Worm (Caenorhabditis elegans) whole organism, late embryonic: Measurements from ENCODE around the gene nhx-2.
A peak's percentile ranks its signal among the peaks of the same experiment; 100 is the strongest.

Experiments
- C38D4.7 ChIP-seq: fragments of 200-800 bp; sonication (Bioruptor generic); optimal IDR thresholded peaks from 2 replicates; lab custom pipeline; 2018; ENCODE audit warnings: mild to moderate bottlenecking, missing genetic modification characterization, moderate library complexity, missing compliant biosample characterization
- K02D7.2 ChIP-seq: sonication (generic microtip); optimal IDR thresholded peaks from 2 replicates; lab custom pipeline; 2017; ENCODE audit warnings: mild to moderate bottlenecking, missing genetic modification characterization, missing compliant biosample characterization
- K09A11.1 ChIP-seq: sonication (generic microtip); optimal IDR thresholded peaks from 2 replicates; lab custom pipeline; 2017; ENCODE audit warnings: antibody characterized with exemption, mild to moderate bottlenecking, missing genetic modification characterization, missing compliant biosample characterization; ENCODE audit not compliant: insufficient read depth
- T23F11.4 ChIP-seq: fragments of 200-800 bp; sonication (Bioruptor generic); optimal IDR thresholded peaks from 2 replicates; lab custom pipeline; 2018; ENCODE audit warnings: mild to moderate bottlenecking, missing genetic modification characterization, missing compliant biosample characterization
- Y22D7AL.16 ChIP-seq: sonication (generic microtip); optimal IDR thresholded peaks from 2 replicates; lab custom pipeline; 2016; ENCODE audit warnings: missing genetic modification characterization, missing compliant biosample characterization
- ahr-1 ChIP-seq: sonication (generic microtip); optimal IDR thresholded peaks from 2 replicates; lab custom pipeline; 2016; ENCODE audit warnings: missing genetic modification characterization, missing compliant biosample characterization
- ceh-18 ChIP-seq: sonication (generic microtip); optimal IDR thresholded peaks from 2 replicates; lab custom pipeline; 2016; ENCODE audit warnings: missing genetic modification characterization, missing compliant biosample characterization
- ceh-19 ChIP-seq: fragments of 200-800 bp; sonication (Bioruptor generic); optimal IDR thresholded peaks from 2 replicates; lab custom pipeline; 2018; ENCODE audit warnings: mild to moderate bottlenecking, missing genetic modification characterization, missing compliant biosample characterization
- ceh-31 ChIP-seq: sonication (generic microtip); optimal IDR thresholded peaks from 2 replicates; lab custom pipeline; 2016; ENCODE audit warnings: missing genetic modification characterization, missing compliant biosample characterization
- ceh-34 ChIP-seq: sonication (generic microtip); optimal IDR thresholded peaks from 2 replicates; lab custom pipeline; 2016; ENCODE audit warnings: mild to moderate bottlenecking, missing genetic modification characterization, missing compliant biosample characterization
- ceh-45 ChIP-seq: fragments of 200-800 bp; sonication (Bioruptor generic); IDR thresholded peaks from 2 replicates; pipeline ENCODE4 v1.3.6; 2022; ENCODE audit warnings: missing genetic modification reagents, missing genetic modification characterization, missing compliant biosample characterization
- dmd-4 ChIP-seq: sonication (generic microtip); optimal IDR thresholded peaks from 2 replicates; lab custom pipeline; 2016; ENCODE audit warnings: borderline replicate concordance, missing genetic modification characterization, missing compliant biosample characterization
- dve-1 ChIP-seq: sonication (generic microtip); optimal IDR thresholded peaks from 2 replicates; lab custom pipeline; 2017; ENCODE audit warnings: antibody characterized with exemption, mild to moderate bottlenecking, missing genetic modification characterization, missing compliant biosample characterization
- elt-2 ChIP-seq: sonication (generic microtip); optimal IDR thresholded peaks from 2 replicates; lab custom pipeline; 2016; ENCODE audit warnings: missing genetic modification reagents, missing genetic modification characterization, missing compliant biosample characterization
- eyg-1 ChIP-seq: sonication (generic microtip); optimal IDR thresholded peaks from 2 replicates; lab custom pipeline; 2016; ENCODE audit warnings: missing genotype, missing genetic modification characterization, missing compliant biosample characterization
- fax-1 ChIP-seq: sonication (generic microtip); optimal IDR thresholded peaks from 2 replicates; lab custom pipeline; 2016; ENCODE audit warnings: missing genotype, missing genetic modification characterization, missing compliant biosample characterization
- fkh-10 ChIP-seq: fragments of 150-350 bp; optimal IDR thresholded peaks from 2 replicates; lab custom pipeline; 2014; ENCODE audit warnings: missing biosample characterization, missing genetic modification reagents, missing genetic modification characterization
- hlh-13 ChIP-seq: fragments of 200-800 bp; sonication (Bioruptor generic); optimal IDR thresholded peaks from 2 replicates; lab custom pipeline; 2018; ENCODE audit warnings: mild to moderate bottlenecking, missing genetic modification characterization, missing compliant biosample characterization
- hlh-8 ChIP-seq: sonication (generic microtip); optimal IDR thresholded peaks from 2 replicates; lab custom pipeline; 2016; ENCODE audit warnings: missing genotype, missing genetic modification characterization, missing compliant biosample characterization
- lim-6 ChIP-seq: sonication (generic microtip); optimal IDR thresholded peaks from 2 replicates; lab custom pipeline; 2016; ENCODE audit warnings: missing genetic modification characterization, missing compliant biosample characterization
- madf-2 ChIP-seq: sonication (generic microtip); optimal IDR thresholded peaks from 2 replicates; lab custom pipeline; 2017; ENCODE audit warnings: missing genetic modification characterization, missing compliant biosample characterization
- nfya-1 ChIP-seq: sonication (generic microtip); optimal IDR thresholded peaks from 2 replicates; lab custom pipeline; 2017; ENCODE audit warnings: missing genetic modification characterization, mild to moderate bottlenecking, missing compliant biosample characterization, antibody characterized with exemption, moderate library complexity
- nhr-11 ChIP-seq: fragments of 150-350 bp; optimal IDR thresholded peaks from 2 replicates; lab custom pipeline; 2014; ENCODE audit warnings: missing biosample characterization, missing genetic modification characterization
- nhr-232 ChIP-seq: sonication (generic microtip); optimal IDR thresholded peaks from 2 replicates; lab custom pipeline; 2016; ENCODE audit warnings: missing genetic modification characterization, missing compliant biosample characterization
- npax-4 ChIP-seq: sonication (generic microtip); optimal IDR thresholded peaks from 2 replicates; lab custom pipeline; 2016; ENCODE audit warnings: missing genetic modification characterization, missing compliant biosample characterization
- odd-2 ChIP-seq: sonication (generic microtip); optimal IDR thresholded peaks from 2 replicates; lab custom pipeline; 2017; ENCODE audit warnings: antibody characterized with exemption, mild to moderate bottlenecking, missing genetic modification characterization, missing compliant biosample characterization
- pat-9 ChIP-seq: fragments of 200-800 bp; sonication (Bioruptor generic); optimal IDR thresholded peaks from 2 replicates; lab custom pipeline; 2018; ENCODE audit warnings: mild to moderate bottlenecking, missing genetic modification characterization, moderate library complexity, missing compliant biosample characterization
- pax-1 ChIP-seq: fragments of 150-350 bp; optimal IDR thresholded peaks from 2 replicates; lab custom pipeline; 2014; ENCODE audit warnings: missing biosample characterization, missing genetic modification characterization
- pqm-1 ChIP-seq: sonication (generic microtip); optimal IDR thresholded peaks from 2 replicates; lab custom pipeline; 2016; ENCODE audit warnings: missing genetic modification characterization, missing compliant biosample characterization
- rnt-1 ChIP-seq: sonication (generic microtip); optimal IDR thresholded peaks from 2 replicates; lab custom pipeline; 2016; ENCODE audit warnings: missing genetic modification characterization, missing compliant biosample characterization
- sdc-2 ChIP-seq: sonication (generic microtip); optimal IDR thresholded peaks from 2 replicates; lab custom pipeline; 2016; ENCODE audit warnings: missing genotype, missing genetic modification characterization, missing compliant biosample characterization
- sox-2 ChIP-seq: fragments of 200-800 bp; sonication (Bioruptor generic); IDR thresholded peaks from 2 replicates; pipeline ENCODE4 v1.3.6; 2022; ENCODE audit warnings: missing genetic modification reagents, missing genetic modification characterization, missing compliant biosample characterization
- sox-4 ChIP-seq: sonication (generic microtip); optimal IDR thresholded peaks from 2 replicates; lab custom pipeline; 2017; ENCODE audit warnings: mild to moderate bottlenecking, missing genetic modification characterization, inconsistent platforms, missing compliant biosample characterization
- syd-9 ChIP-seq: sonication (generic microtip); optimal IDR thresholded peaks from 2 replicates; lab custom pipeline; 2016; ENCODE audit warnings: mild to moderate bottlenecking, missing genetic modification characterization, moderate library complexity, missing compliant biosample characterization
- tbx-7 ChIP-seq: sonication (generic microtip); optimal IDR thresholded peaks from 2 replicates; lab custom pipeline; 2016; ENCODE audit warnings: missing genotype, missing genetic modification characterization, missing compliant biosample characterization
- unc-3 ChIP-seq, 2 experiments: fragments of 200-800 bp in 1 of 2; sonication (Bioruptor generic) in 1 of 2; sonication (generic microtip) in 1 of 2; conservative IDR thresholded peaks in 1 of 2; optimal IDR thresholded peaks in 1 of 2; 2 replicates each; pipeline versions ENCODE4 v1.3.6 to Lab custom; 2016 to 2022; ENCODE audit warnings: missing compliant biosample characterization in 2 of 2, missing genetic modification characterization in 2 of 2, missing genetic modification reagents in 1 of 2
- unc-42 ChIP-seq: sonication (generic microtip); optimal IDR thresholded peaks from 2 replicates; lab custom pipeline; 2016; ENCODE audit warnings: missing genotype, missing genetic modification characterization, missing compliant biosample characterization
- unc-86 ChIP-seq: sonication (generic microtip); optimal IDR thresholded peaks from 2 replicates; lab custom pipeline; 2016; ENCODE audit warnings: missing genetic modification characterization, missing compliant biosample characterization
- zip-5 ChIP-seq: sonication (generic microtip); optimal IDR thresholded peaks from 2 replicates; lab custom pipeline; 2016; ENCODE audit warnings: missing genetic modification characterization, missing compliant biosample characterization

The nhx-2 gene

ce11 chrII:7663028-7663427 lies 30.7 kb downstream of the nhx-2 start:
- TF ChIP-seq Y22D7AL.16 (tag; lab: Kevin White, UChicago) (no peak), npax-4 (tag; lab: Kevin White, UChicago) (no peak), hlh-8 (tag; lab: Kevin White, UChicago) (no peak), sdc-2 (tag; lab: Kevin White, UChicago) (no peak), lim-6 (no peak), syd-9 (tag; lab: Kevin White, UChicago) (no peak), pat-9 (tag; lab: Kevin White, UChicago) (no peak), hlh-13 (no peak), ceh-31 (tag; lab: Kevin White, UChicago) (no peak), sox-4 (tag; lab: Kevin White, UChicago) (no peak), madf-2 (tag; lab: Kevin White, UChicago) (no peak), fax-1 (no peak), pqm-1 (tag; lab: Kevin White, UChicago) (no peak), fkh-10 (GFP tag; lab: Kevin White, UChicago) (no peak)

DNA sequence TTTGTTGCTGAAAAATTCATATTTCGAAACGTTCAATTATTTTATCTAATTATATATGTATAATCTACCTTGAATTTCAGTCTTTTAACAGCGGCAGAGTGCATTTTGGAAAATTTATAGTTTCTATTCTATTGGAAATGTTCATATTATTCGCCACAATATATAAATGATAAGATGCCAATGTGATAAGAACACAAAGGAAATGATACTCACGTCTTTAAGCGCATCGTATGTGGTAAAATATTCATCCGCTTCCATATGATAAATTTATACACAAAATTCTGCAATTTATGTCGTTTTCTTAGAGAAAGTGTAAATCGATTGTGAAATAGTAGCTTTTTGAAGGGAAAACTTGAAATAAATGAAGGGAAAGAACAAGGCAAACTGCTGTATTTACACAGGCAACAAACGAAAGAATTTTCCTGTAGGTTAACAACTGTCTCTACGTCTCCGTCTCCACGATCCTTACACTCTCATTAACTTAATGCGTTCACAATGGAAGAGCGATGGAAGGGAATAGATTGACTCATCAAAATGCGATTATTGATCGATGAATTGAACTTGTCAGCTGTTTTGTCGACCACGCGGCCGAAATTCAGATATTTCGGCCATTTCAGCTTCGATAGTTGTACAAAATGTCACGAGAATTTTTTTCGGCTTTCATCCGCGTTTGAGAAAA lies 31.6 kb downstream of the nhx-2 start, which contains the start of gene alfa-1:
TSS of gene alfa-1 (minus strand) at position 515 of the 679 bp plus-strand sequence.
- TF ChIP-seq unc-3 (GFP tag; conservative IDR thresholded peaks at IDR 0.05; lab: Robert Waterston, UW) = no peak
- TF ChIP-seq unc-3 (tag; optimal IDR thresholded peaks at IDR 0.05; lab: Kevin White, UChicago) = no peak
- peak; percentile 79 for TF ChIP-seq elt-2 (tag; lab: Kevin White, UChicago)
- TF ChIP-seq K02D7.2 (tag; lab: Kevin White, UChicago) = no peak
- TF ChIP-seq nfya-1 = no peak
- TF ChIP-seq, all 69 proteins: peak for 1

DNA sequence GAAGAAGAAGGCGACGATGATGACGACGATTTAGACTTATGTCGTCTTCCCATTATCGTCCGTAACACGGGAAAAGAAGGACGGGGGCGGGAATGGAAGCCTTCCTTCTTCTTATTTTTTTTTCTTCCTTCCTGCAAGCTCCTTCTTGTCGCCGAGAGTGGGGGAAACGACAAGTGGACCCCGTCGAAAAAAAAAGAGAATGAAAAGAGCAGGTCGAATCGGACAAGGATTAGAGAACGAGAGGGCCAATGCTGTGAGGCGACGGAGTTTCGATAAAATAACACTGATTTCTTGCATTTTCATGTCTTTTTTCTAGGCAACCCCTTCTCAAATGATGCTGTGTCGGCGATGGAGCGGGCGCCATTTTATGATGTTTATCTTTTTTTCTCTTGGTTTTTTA lies 42.6 kb downstream of the nhx-2 start, which contains the start of gene pde-4:
TSS of gene pde-4 (minus strand) at position 76 of the 400 bp plus-strand sequence.
- no peak for TF ChIP-seq pat-9 (tag; lab: Kevin White, UChicago)
- TF ChIP-seq ceh-18 (tag; lab: Kevin White, UChicago) = peak; percentile 16
- TF ChIP-seq odd-2 = no peak
- TF ChIP-seq, all 69 proteins: peak for 1

DNA sequence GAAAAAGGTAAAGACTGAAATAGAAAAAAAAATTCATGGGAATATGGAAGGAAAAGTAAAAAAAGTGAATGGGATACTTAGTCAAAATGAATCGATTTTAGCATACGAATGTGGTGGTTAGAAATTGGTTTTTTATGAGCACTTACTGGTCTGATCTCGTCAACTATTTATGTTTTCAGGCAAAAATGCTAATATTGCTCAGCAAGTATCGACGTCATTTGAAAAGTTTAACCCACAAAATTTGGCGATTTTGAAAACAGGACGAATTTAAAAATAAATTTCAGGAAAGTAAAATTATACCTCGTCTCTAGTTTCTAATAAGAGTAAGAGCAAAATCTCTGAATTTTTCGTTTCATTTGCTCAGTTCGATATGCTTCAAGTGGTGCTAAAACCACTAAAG lies 50.5 kb downstream of the nhx-2 start:
- TF ChIP-seq unc-3 (GFP tag; conservative IDR thresholded peaks at IDR 0.05; lab: Robert Waterston, UW) (no peak), unc-3 (tag; optimal IDR thresholded peaks at IDR 0.05; lab: Kevin White, UChicago) (no peak), K09A11.1 (tag; lab: Kevin White, UChicago) (no peak), fkh-10 (GFP tag; lab: Kevin White, UChicago) (no peak), rnt-1 (tag; lab: Kevin White, UChicago) (no peak), dmd-4 (tag; lab: Kevin White, UChicago) (no peak), K02D7.2 (tag; lab: Kevin White, UChicago) (no peak), ahr-1 (tag; lab: Kevin White, UChicago) (no peak), nhr-232 (no peak), C38D4.7 (GFP tag; lab: Kevin White, UChicago) (no peak), tbx-7 (tag; lab: Kevin White, UChicago) (no peak), ceh-19 (no peak), syd-9 (tag; lab: Kevin White, UChicago) (no peak), pax-1 (tag; lab: Kevin White, UChicago) (no peak), sox-2 (GFP tag; lab: Robert Waterston, UW) (no peak), zip-5 (no peak)

DNA sequence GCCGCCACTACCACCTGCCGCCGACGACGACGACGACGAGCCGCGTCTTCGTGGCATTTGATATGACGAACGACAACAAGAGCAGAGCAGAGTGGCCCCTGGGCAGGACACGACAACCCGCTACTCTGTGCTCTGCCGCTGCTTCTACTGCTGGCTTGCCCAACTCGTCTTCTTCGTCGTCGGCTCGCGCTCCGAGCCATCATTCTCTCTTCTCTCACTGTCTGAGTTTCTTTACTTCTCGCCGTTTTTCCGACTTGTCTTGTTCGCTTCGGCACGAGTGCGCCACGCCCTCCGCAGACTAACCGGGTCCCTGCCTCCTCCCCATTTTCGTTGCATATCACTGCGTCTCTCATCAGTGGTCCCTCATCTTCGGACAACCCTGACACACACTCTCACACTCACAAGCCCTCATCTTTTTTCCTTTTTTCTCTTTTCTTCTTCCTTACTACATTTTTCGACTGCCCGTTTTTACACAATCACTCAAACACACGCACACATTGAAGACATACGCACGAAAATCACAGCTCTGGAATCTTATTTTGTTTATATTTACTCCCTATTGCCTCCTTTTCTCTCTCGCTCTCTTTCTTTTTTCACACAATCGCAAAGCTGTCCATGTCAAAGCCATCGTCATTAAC lies 51.6 kb downstream of the nhx-2 start:
- TF ChIP-seq hlh-8 (tag; lab: Kevin White, UChicago) (peak; percentile 39), ceh-31 (tag; lab: Kevin White, UChicago) (peak; percentile 68), unc-86 (tag; lab: Kevin White, UChicago) (no peak), dve-1 (no peak), elt-2 (tag; lab: Kevin White, UChicago) (no peak), eyg-1 (no peak), sox-2 (GFP tag; lab: Robert Waterston, UW) (no peak), ceh-34 (peak; percentile 74), nhr-11 (tag; lab: Kevin White, UChicago) (no peak), unc-42 (peak; percentile 79), T23F11.4 (GFP tag; lab: Kevin White, UChicago) (no peak), zip-5 (no peak), ceh-45 (GFP tag; lab: Robert Waterston, UW) (no peak), madf-2 (tag; lab: Kevin White, UChicago) (no peak), K09A11.1 (tag; lab: Kevin White, UChicago) (peak; percentile 2), rnt-1 (tag; lab: Kevin White, UChicago) (peak; percentile 67), unc-3 (GFP tag; conservative IDR thresholded peaks at IDR 0.05; lab: Robert Waterston, UW) (no peak), unc-3 (tag; optimal IDR thresholded peaks at IDR 0.05; lab: Kevin White, UChicago) (peak; percentile 5), ceh-18 (tag; lab: Kevin White, UChicago) (peak; percentile 95), nfya-1 (peak; percentile 67), dmd-4 (tag; lab: Kevin White, UChicago) (no peak)
